Worm (Caenorhabditis elegans) whole organism, L2 larva: Measurements from ENCODE around the gene srt-49.

Source experiments
- ama-1 ChIP-seq: fragments of 150-350 bp; optimal IDR thresholded peaks from 2 replicates; lab custom pipeline; 2018; ENCODE audit warnings: inconsistent platforms
- fos-1 ChIP-seq: fragments of 150-350 bp; optimal IDR thresholded peaks from 2 replicates; lab custom pipeline; 2014; ENCODE audit warnings: missing biosample characterization, missing genetic modification characterization
- lin-13 ChIP-seq: fragments of 150-350 bp; optimal IDR thresholded peaks from 2 replicates; lab custom pipeline; 2014; ENCODE audit warnings: missing biosample characterization, missing genetic modification reagents, missing genetic modification characterization
- lin-39 ChIP-seq: fragments of 150-350 bp; optimal IDR thresholded peaks from 2 replicates; lab custom pipeline; 2014; ENCODE audit warnings: missing biosample characterization, missing genetic modification reagents, missing genetic modification characterization
- mdl-1 ChIP-seq, 2 experiments: fragments of 150-350 bp in 1 of 2; sonication (generic microtip) in 1 of 2; optimal IDR thresholded peaks; 2 replicates each; lab custom pipeline; 2017; ENCODE audit warnings: missing biosample characterization in 2 of 2, missing genetic modification characterization in 2 of 2
- nhr-12 ChIP-seq: fragments of 150-350 bp; optimal IDR thresholded peaks from 2 replicates; lab custom pipeline; 2014; ENCODE audit warnings: missing biosample characterization, missing genetic modification characterization
- unc-62 ChIP-seq: fragments of 150-350 bp; optimal IDR thresholded peaks from 2 replicates; lab custom pipeline; 2014; ENCODE audit warnings: missing biosample characterization, missing genetic modification reagents, missing genetic modification characterization

ce11 chrIV:15107218-15107617, 9.0 kb upstream of the srt-49 start:
- TF ChIP-seq unc-62 (GFP tag; lab: Kevin White, UChicago), result no peak
- no peak for TF ChIP-seq fos-1
- TF ChIP-seq lin-13, result peak; percentile 53
- no peak for TF ChIP-seq ama-1 (lab: Kevin White, UChicago)
- TF ChIP-seq mdl-1 (tag; optimal IDR thresholded peaks at IDR 0.05; lab: Kevin White, UChicago), result no peak
- TF ChIP-seq nhr-12 (tag; lab: Kevin White, UChicago), result no peak
- no peak for TF ChIP-seq lin-39 (tag; lab: Kevin White, UChicago)
